Worm (Caenorhabditis elegans) whole organism, L4/young adult: ENCODE results near the gene gcy-29.

ENCODE experiments used
- W03F9.2 ChIP-seq: fragments of 150-350 bp; optimal IDR thresholded peaks from 2 replicates; lab custom pipeline; 2014; ENCODE audit warnings: missing biosample characterization, missing genetic modification characterization
- him-1 ChIP-seq: sonication (generic microtip); optimal IDR thresholded peaks from 2 replicates; lab custom pipeline; 2016; ENCODE audit warnings: missing genotype, missing genetic modification reagents, missing genetic modification characterization, missing compliant biosample characterization

DNA sequence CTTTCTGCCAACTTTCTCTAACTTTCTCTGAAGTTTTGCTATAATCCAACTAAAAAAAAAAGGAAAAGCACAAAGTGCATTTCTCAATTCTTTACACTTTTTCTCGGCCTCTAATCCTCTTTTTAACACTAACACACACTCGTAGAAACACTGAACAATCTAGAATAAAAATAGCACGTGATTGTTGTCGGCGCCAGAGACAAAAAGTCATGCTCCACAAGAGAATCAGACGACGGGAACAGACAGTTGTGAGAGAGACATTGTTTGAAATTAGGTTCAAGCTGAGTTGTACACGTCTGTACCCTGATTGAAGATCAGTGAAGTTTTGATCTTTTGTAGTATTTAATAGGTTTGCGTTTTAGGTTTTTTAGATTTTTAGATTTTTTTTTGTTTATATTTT lies 49.8 kb upstream of the gcy-29 start:
- TF ChIP-seq W03F9.2 (no peak), him-1 (tag; lab: Kevin White, UChicago) (no peak)
